Worm (Caenorhabditis elegans): ENCODE measurements around the gene suex-2.

suex-2 gene

ce11 chrIV:8927093-8927492 lies 41.0 kb upstream of the suex-2 start (continued):
- no peak for TF ChIP-seq sea-2 (GFP tag; optimal IDR thresholded peaks at IDR 0.05)
- no peak for TF ChIP-seq fkh-10 (GFP tag; optimal IDR thresholded peaks at IDR 0.05)
- TF ChIP-seq ceh-82 (tag; optimal IDR thresholded peaks at IDR 0.05) = no peak
- TF ChIP-seq nhr-76 (tag; optimal IDR thresholded peaks at IDR 0.05) = no peak
- peak; percentile 25 for TF ChIP-seq unc-62 (GFP tag; optimal IDR thresholded peaks at IDR 0.05)
- no peak for TF ChIP-seq aly-2 (tag; optimal IDR thresholded peaks at IDR 0.05)
- TF ChIP-seq R02D3.7 (tag; optimal IDR thresholded peaks at IDR 0.05) = peak; percentile 57
- TF ChIP-seq pqm-1 (tag; optimal IDR thresholded peaks at IDR 0.05) = peak; percentile 28
- TF ChIP-seq pha-4 (tag; optimal IDR thresholded peaks at IDR 0.05) = peak; percentile 78
- TF ChIP-seq eor-1 (tag; optimal IDR thresholded peaks at IDR 0.05) = no peak
- TF ChIP-seq daf-12 (tag; optimal IDR thresholded peaks at IDR 0.05) = no peak
- no peak for TF ChIP-seq unc-39 (tag; optimal IDR thresholded peaks at IDR 0.05)
- TF ChIP-seq zag-1 (tag; optimal IDR thresholded peaks at IDR 0.05) = no peak
- TF ChIP-seq ZK546.5 (tag; optimal IDR thresholded peaks at IDR 0.05) = no peak
- TF ChIP-seq ceh-16 (tag; optimal IDR thresholded peaks at IDR 0.05) = no peak
- no peak for TF ChIP-seq elt-1 (tag; optimal IDR thresholded peaks at IDR 0.05)

ce11 chrIV:8929942-8930492 lies 38.1 kb upstream of the suex-2 start, which contains the start of the genes D1046.18 and slc-25A26:
Gene D1046.18, plus strand, starts transcription at chrIV:8930242.
Gene slc-25A26, plus strand, starts transcription at chrIV:8930442.
- TF ChIP-seq ama-1 (optimal IDR thresholded peaks at IDR 0.05) (no peak), pha-4 (tag; optimal IDR thresholded peaks at IDR 0.05) (no peak), nhr-25 (tag; optimal IDR thresholded peaks at IDR 0.05) (no peak)

- TF ChIP-seq fkh-10 (GFP tag; optimal IDR thresholded peaks at IDR 0.05) = no peak
- no peak for TF ChIP-seq R02D3.7 (tag; optimal IDR thresholded peaks at IDR 0.05)
- TF ChIP-seq zag-1 (tag; optimal IDR thresholded peaks at IDR 0.05) = no peak
- TF ChIP-seq snpc-4 (tag; optimal IDR thresholded peaks at IDR 0.05) = no peak
- no peak for TF ChIP-seq nfya-1 (tag; optimal IDR thresholded peaks at IDR 0.05; ENCODE audit: insufficient read depth)
- TF ChIP-seq lin-15B (tag; optimal IDR thresholded peaks at IDR 0.05) = no peak
Measured at ce11 chrIV:8933575-8933974, 34.5 kb upstream of the suex-2 start, which contains the start of gene D1046.4. Gene D1046.4, plus strand, starts transcription at chrIV:8933875.

- no peak for TF ChIP-seq ceh-82 (tag; optimal IDR thresholded peaks at IDR 0.05)
- TF ChIP-seq mml-1 (tag; optimal IDR thresholded peaks at IDR 0.05) = no peak
- TF ChIP-seq fkh-10 (GFP tag; optimal IDR thresholded peaks at IDR 0.05) = peak; percentile 43
- TF ChIP-seq nhr-12 (tag; optimal IDR thresholded peaks at IDR 0.05) = no peak
- TF ChIP-seq ztf-4 (tag; optimal IDR thresholded peaks at IDR 0.05) = no peak
- TF ChIP-seq nhr-237 (tag; optimal IDR thresholded peaks at IDR 0.05) = no peak
Measured at ce11 chrIV:8943430-8943829, 24.7 kb upstream of the suex-2 start.

- TF ChIP-seq pha-4 (tag; optimal IDR thresholded peaks at IDR 0.05) (no peak), nhr-67 (tag; optimal IDR thresholded peaks at IDR 0.05) (no peak), ceh-16 (tag; optimal IDR thresholded peaks at IDR 0.05) (no peak), ama-1 (optimal IDR thresholded peaks at IDR 0.05) (no peak), ceh-82 (tag; optimal IDR thresholded peaks at IDR 0.05) (no peak), nhr-23 (tag; optimal IDR thresholded peaks at IDR 0.05) (no peak), unc-62 (GFP tag; optimal IDR thresholded peaks at IDR 0.05) (no peak), tbx-2 (tag; optimal IDR thresholded peaks at IDR 0.05) (no peak), skn-1 (tag; optimal IDR thresholded peaks at IDR 0.05) (no peak), nfya-1 (tag; optimal IDR thresholded peaks at IDR 0.05; ENCODE audit: insufficient read depth) (peak; percentile 27), mdl-1 (tag; optimal IDR thresholded peaks at IDR 0.05) (peak; percentile 33), lsy-12 (tag; optimal IDR thresholded peaks at IDR 0.05) (no peak), nhr-43 (tag; optimal IDR thresholded peaks at IDR 0.05; ENCODE audit: poor library complexity, severe bottlenecking) (no peak), lin-39 (tag; optimal IDR thresholded peaks at IDR 0.05) (peak; percentile 89)
Measured at ce11 chrIV:8947146-8947545, 20.9 kb upstream of the suex-2 start.

All from whole organism, L3 larva.